Comparison of ENCODE assay signal across 2 fruit fly cellular contexts in the genomic region with DNA sequence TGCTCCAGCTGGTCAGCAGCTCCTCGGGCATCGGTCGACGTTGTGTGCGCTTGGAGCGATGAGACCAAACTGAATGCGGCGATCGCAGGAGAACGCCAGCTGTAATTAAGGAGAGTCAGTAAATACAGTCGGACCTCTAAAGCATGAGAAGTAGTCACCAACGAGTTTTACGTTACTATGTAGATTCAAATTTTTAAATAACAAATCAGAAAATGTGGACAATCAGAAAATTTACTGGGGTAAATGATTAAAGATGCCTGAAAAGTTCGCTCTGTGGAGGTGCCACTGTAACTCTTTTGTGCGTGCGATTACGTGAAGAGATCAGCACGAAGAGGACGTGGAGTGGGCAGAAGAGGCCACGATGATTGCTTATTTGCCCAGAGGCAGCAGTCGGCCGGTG.
TF ChIP-seq lines count a peak whose summit lies in the region.

Gene SCOT (plus strand): TSS at position 180 of the 400 bp plus-strand sequence.

TF ChIP-seq in whole organism, embryonic, 481 proteins besides CTCF, POLR2A, EP300 and RAD21 (continued from another document and continues in another):
- TF ChIP-seq chinmo (GFP tag; IDR thresholded peaks at IDR 0.05; lab: Robert Waterston, UW; ENCODE audit: partially characterized antibody) = no peak
- TF ChIP-seq CG6854 (GFP tag; optimal IDR thresholded peaks at IDR 0.05; lab: Kevin White, UChicago) = no peak
- peak; percentile 72 for TF ChIP-seq CG32532 (GFP tag; IDR thresholded peaks at IDR 0.05; lab: Robert Waterston, UW)
- TF ChIP-seq exex (tag; optimal IDR thresholded peaks at IDR 0.05; lab: Kevin White, UChicago) = no peak
- TF ChIP-seq CG1792 (GFP tag; optimal IDR thresholded peaks at IDR 0.05; lab: Kevin White, UChicago) = no peak
- no peak for TF ChIP-seq CG31388 (GFP tag; optimal IDR thresholded peaks at IDR 0.05; lab: Kevin White, UChicago)
- TF ChIP-seq CG16779 (GFP tag; IDR thresholded peaks at IDR 0.05; lab: Robert Waterston, UW) = 0 out of 2 replicates have a peak, but pooled peaks have one; percentile 30
- TF ChIP-seq PHDP (tag; optimal IDR thresholded peaks at IDR 0.05; lab: Kevin White, UChicago) = no peak
- TF ChIP-seq ind (GFP tag; optimal IDR thresholded peaks at IDR 0.05; lab: Kevin White, UChicago) = peak; percentile 66
- peak; percentile 66; the same call in 2 of the 3 replicates for TF ChIP-seq CG11560 (tag; IDR thresholded peaks at IDR 0.05; lab: Robert Waterston, UW)
- no peak for TF ChIP-seq CG8359 (GFP tag; optimal IDR thresholded peaks at IDR 0.05; lab: Kevin White, UChicago; ENCODE audit: borderline replicate concordance)
- peak; percentile 78 for TF ChIP-seq ase (GFP tag; IDR thresholded peaks at IDR 0.05; lab: Robert Waterston, UW)
- TF ChIP-seq CG4328 (GFP tag; optimal IDR thresholded peaks at IDR 0.05; lab: Kevin White, UChicago) = no peak
- peak; percentile 77 for TF ChIP-seq az2 (GFP tag; optimal IDR thresholded peaks at IDR 0.05; lab: Kevin White, UChicago)
- no peak for TF ChIP-seq CG6791 (GFP tag; IDR thresholded peaks at IDR 0.05; lab: Robert Waterston, UW; ENCODE audit: partially characterized antibody)
- TF ChIP-seq CG17612 (GFP tag; IDR thresholded peaks at IDR 0.05; lab: Robert Waterston, UW) = 0 out of 2 replicates have a peak, but pooled peaks have one; percentile 45
- TF ChIP-seq mam (GFP tag; optimal IDR thresholded peaks at IDR 0.05; lab: Kevin White, UChicago) = peak; percentile 61
- no peak for TF ChIP-seq CG17385 (GFP tag; optimal IDR thresholded peaks at IDR 0.05; lab: Kevin White, UChicago)
- TF ChIP-seq CG10959 (GFP tag; IDR thresholded peaks at IDR 0.05; lab: Robert Waterston, UW) = peak; percentile 65
- 0 out of 2 replicates have a peak, but pooled peaks have one; percentile 48 for TF ChIP-seq sens-2 (GFP tag; IDR thresholded peaks at IDR 0.05; lab: Robert Waterston, UW)
- TF ChIP-seq Fer2 (tag; optimal IDR thresholded peaks at IDR 0.05; lab: Kevin White, UChicago) = no peak
- TF ChIP-seq sc (optimal IDR thresholded peaks at IDR 0.05; lab: Kevin White, UChicago) = no peak
- no peak for TF ChIP-seq sc (GFP tag; optimal IDR thresholded peaks at IDR 0.05; lab: Kevin White, UChicago)
- TF ChIP-seq phol (tag; optimal IDR thresholded peaks at IDR 0.05; lab: Kevin White, UChicago) = peak; percentile 52
- no peak for TF ChIP-seq CG7839 (tag; optimal IDR thresholded peaks at IDR 0.05; lab: Kevin White, UChicago)
- TF ChIP-seq CG10543 (GFP tag; optimal IDR thresholded peaks at IDR 0.05; lab: Kevin White, UChicago) = peak; percentile 27
- no peak for TF ChIP-seq tio (GFP tag; optimal IDR thresholded peaks at IDR 0.05; lab: Kevin White, UChicago)
- no peak for TF ChIP-seq trh (GFP tag; optimal IDR thresholded peaks at IDR 0.05; lab: Kevin White, UChicago)
- peak; percentile 54 for TF ChIP-seq pum (GFP tag; optimal IDR thresholded peaks at IDR 0.05; lab: Kevin White, UChicago)
- no peak for TF ChIP-seq amos (GFP tag; IDR thresholded peaks at IDR 0.05; lab: Robert Waterston, UW; ENCODE audit: partially characterized antibody)
- peak; percentile 80 for TF ChIP-seq CG32772 (GFP tag; IDR thresholded peaks at IDR 0.05; lab: Robert Waterston, UW)
- TF ChIP-seq ranshi (GFP tag; IDR thresholded peaks at IDR 0.05; lab: Robert Waterston, UW) = peak; percentile 68; the same call in 1 of the 2 replicates
- TF ChIP-seq Nf-YB (GFP tag; optimal IDR thresholded peaks at IDR 0.05; lab: Kevin White, UChicago) = no peak
- TF ChIP-seq dm (GFP tag; optimal IDR thresholded peaks at IDR 0.05; lab: Kevin White, UChicago) = peak; percentile 38
- peak; percentile 84 for TF ChIP-seq CG5953 (GFP tag; IDR thresholded peaks at IDR 0.05; lab: Robert Waterston, UW)
- TF ChIP-seq disco-r (GFP tag; optimal IDR thresholded peaks at IDR 0.05; lab: Kevin White, UChicago) = peak; percentile 19
- TF ChIP-seq CG30020 (tag; optimal IDR thresholded peaks at IDR 0.05; lab: Kevin White, UChicago) = no peak
- peak; percentile 58 for TF ChIP-seq NC2β (GFP tag; optimal IDR thresholded peaks at IDR 0.05; lab: Kevin White, UChicago)
- peak; percentile 39 for TF ChIP-seq CG4707 (GFP tag; optimal IDR thresholded peaks at IDR 0.05; lab: Kevin White, UChicago)
- TF ChIP-seq CG11696 (GFP tag; IDR thresholded peaks at IDR 0.05; lab: Robert Waterston, UW) = peak; percentile 73
- TF ChIP-seq Camta (GFP tag; optimal IDR thresholded peaks at IDR 0.05; lab: Kevin White, UChicago) = peak; percentile 76
- TF ChIP-seq sqz (GFP tag; optimal IDR thresholded peaks at IDR 0.05; lab: Kevin White, UChicago) = no peak
- TF ChIP-seq CG14965 (GFP tag; optimal IDR thresholded peaks at IDR 0.05; lab: Kevin White, UChicago; ENCODE audit: borderline replicate concordance) = no peak
- peak; percentile 76 for TF ChIP-seq sob (GFP tag; IDR thresholded peaks at IDR 0.05; lab: Robert Waterston, UW)
- no peak for TF ChIP-seq abd-A (tag; optimal IDR thresholded peaks at IDR 0.05; lab: Kevin White, UChicago)
- TF ChIP-seq bbx (GFP tag; IDR thresholded peaks at IDR 0.05; lab: Robert Waterston, UW; ENCODE audit: partially characterized antibody) = no peak
- no peak for TF ChIP-seq crp (GFP tag; optimal IDR thresholded peaks at IDR 0.05; lab: Kevin White, UChicago)
- TF ChIP-seq CG9876 (GFP tag; optimal IDR thresholded peaks at IDR 0.05; lab: Kevin White, UChicago) = no peak
- peak; percentile 39 for TF ChIP-seq Dad (GFP tag; optimal IDR thresholded peaks at IDR 0.05; lab: Kevin White, UChicago)
- peak; percentile 31 for TF ChIP-seq Asciz (GFP tag; optimal IDR thresholded peaks at IDR 0.05; lab: Kevin White, UChicago)
- TF ChIP-seq scrt (GFP tag; optimal IDR thresholded peaks at IDR 0.05; lab: Kevin White, UChicago) = no peak
- TF ChIP-seq unpg (GFP tag; optimal IDR thresholded peaks at IDR 0.05; lab: Kevin White, UChicago) = no peak
- TF ChIP-seq MTF-1 (GFP tag; optimal IDR thresholded peaks at IDR 0.05; lab: Kevin White, UChicago; ENCODE audit: borderline replicate concordance) = no peak
- peak; percentile 7 for TF ChIP-seq gcm2 (GFP tag; optimal IDR thresholded peaks at IDR 0.05; lab: Kevin White, UChicago)
- TF ChIP-seq CG2889 (GFP tag; IDR thresholded peaks at IDR 0.05; lab: Robert Waterston, UW) = peak; percentile 50; the same call in 1 of the 3 replicates
- TF ChIP-seq CG3065 (GFP tag; optimal IDR thresholded peaks at IDR 0.05; lab: Kevin White, UChicago) = no peak
- peak; percentile 18 for TF ChIP-seq zfh2 (GFP tag; optimal IDR thresholded peaks at IDR 0.05; lab: Kevin White, UChicago)
- TF ChIP-seq gem (tag; optimal IDR thresholded peaks at IDR 0.05; lab: Kevin White, UChicago) = no peak
- peak; percentile 67 for TF ChIP-seq sr (GFP tag; IDR thresholded peaks at IDR 0.05; lab: Robert Waterston, UW)
- TF ChIP-seq CG2678 (tag; optimal IDR thresholded peaks at IDR 0.05; lab: Kevin White, UChicago) = no peak
- TF ChIP-seq CG15696 (tag; optimal IDR thresholded peaks at IDR 0.05; lab: Kevin White, UChicago) = no peak
- no peak for TF ChIP-seq CG14860 (GFP tag; IDR thresholded peaks at IDR 0.05; lab: Robert Waterston, UW; ENCODE audit: partially characterized antibody)

TF ChIP-seq in whole organism, prepupa, 60 proteins besides CTCF, POLR2A, EP300 and RAD21 (continued from another document):
- TF ChIP-seq Ets96B (tag; optimal IDR thresholded peaks at IDR 0.05; lab: Kevin White, UChicago) (peak; percentile 93), Lpt (GFP tag; optimal IDR thresholded peaks at IDR 0.05; lab: Kevin White, UChicago) (peak; percentile 96), CG6276 (GFP tag; optimal IDR thresholded peaks at IDR 0.05; lab: Kevin White, UChicago) (peak; percentile 94), Hr39 (GFP tag; optimal IDR thresholded peaks at IDR 0.05; lab: Kevin White, UChicago) (peak; percentile 95), Smox (GFP tag; optimal IDR thresholded peaks at IDR 0.05; lab: Kevin White, UChicago) (peak; percentile 89), pdm3 (GFP tag; optimal IDR thresholded peaks at IDR 0.05; lab: Kevin White, UChicago) (peak; percentile 97), CG8119 (GFP tag; IDR thresholded peaks at IDR 0.05; lab: Robert Waterston, UW) (peak; percentile 98), Sox102F (GFP tag; optimal IDR thresholded peaks at IDR 0.05; lab: Kevin White, UChicago) (peak; percentile 92), CG8319 (GFP tag; optimal IDR thresholded peaks at IDR 0.05; lab: Kevin White, UChicago) (peak; percentile 69), Eip93F (GFP tag; optimal IDR thresholded peaks at IDR 0.05; lab: Kevin White, UChicago) (peak; percentile 44), fd85E (GFP tag; optimal IDR thresholded peaks at IDR 0.05; lab: Kevin White, UChicago) (peak; percentile 71), CG6163 (GFP tag; IDR thresholded peaks at IDR 0.05; lab: Robert Waterston, UW) (peak; percentile 98), achi (GFP tag; optimal IDR thresholded peaks at IDR 0.05; lab: Kevin White, UChicago) (peak; percentile 95), CG6792 (GFP tag; optimal IDR thresholded peaks at IDR 0.05; lab: Kevin White, UChicago) (peak; percentile 94), Hr38 (GFP tag; optimal IDR thresholded peaks at IDR 0.05; lab: Kevin White, UChicago) (peak; percentile 92), cyc (GFP tag; optimal IDR thresholded peaks at IDR 0.05; lab: Kevin White, UChicago) (peak; percentile 92), CG16779 (tag; optimal IDR thresholded peaks at IDR 0.05; lab: Kevin White, UChicago) (peak; percentile 90), acj6 (GFP tag; optimal IDR thresholded peaks at IDR 0.05; lab: Kevin White, UChicago) (peak; percentile 97), CG6854 (GFP tag; optimal IDR thresholded peaks at IDR 0.05; lab: Kevin White, UChicago) (no peak), fkh (GFP tag; optimal IDR thresholded peaks at IDR 0.05; lab: Kevin White, UChicago) (no peak), CG4318 (GFP tag; optimal IDR thresholded peaks at IDR 0.05; lab: Kevin White, UChicago) (no peak), CG9139 (GFP tag; optimal IDR thresholded peaks at IDR 0.05; lab: Kevin White, UChicago) (peak; percentile 77), CG6808 (GFP tag; optimal IDR thresholded peaks at IDR 0.05; lab: Kevin White, UChicago) (peak; percentile 87), CG3919 (GFP tag; optimal IDR thresholded peaks at IDR 0.05; lab: Kevin White, UChicago) (peak; percentile 97), net (GFP tag; optimal IDR thresholded peaks at IDR 0.05; lab: Kevin White, UChicago) (peak; percentile 95), fd59A (GFP tag; optimal IDR thresholded peaks at IDR 0.05; lab: Kevin White, UChicago) (peak; percentile 91), Sox15 (GFP tag; optimal IDR thresholded peaks at IDR 0.05; lab: Kevin White, UChicago) (peak; percentile 86), Hr4 (GFP tag; optimal IDR thresholded peaks at IDR 0.05; lab: Kevin White, UChicago) (peak; percentile 99), CG3032 (tag; optimal IDR thresholded peaks at IDR 0.05; lab: Kevin White, UChicago) (peak; percentile 92), CG10669 (GFP tag; optimal IDR thresholded peaks at IDR 0.05; lab: Kevin White, UChicago) (peak; percentile 91), svp (GFP tag; lab: Kevin White, UChicago) (peak; percentile 93), dac (GFP tag; optimal IDR thresholded peaks at IDR 0.05; lab: Kevin White, UChicago) (peak; percentile 92), CG15336 (GFP tag; IDR thresholded peaks at IDR 0.05; lab: Robert Waterston, UW) (peak; percentile 99), Ets21C (GFP tag; optimal IDR thresholded peaks at IDR 0.05; lab: Kevin White, UChicago) (no peak), OdsH (GFP tag; optimal IDR thresholded peaks at IDR 0.05; lab: Kevin White, UChicago) (peak; percentile 97), dsx (GFP tag; optimal IDR thresholded peaks at IDR 0.05; lab: Kevin White, UChicago; ENCODE audit: poor library complexity, severe bottlenecking) (peak; percentile 87), Gug (GFP tag; IDR thresholded peaks at IDR 0.05; lab: Robert Waterston, UW) (peak; percentile 97), CG11902 (GFP tag; optimal IDR thresholded peaks at IDR 0.05; lab: Kevin White, UChicago) (peak; percentile 88)
TF ChIP-seq in whole organism, prepupa: peak in this region for 55.
